Worm (Caenorhabditis elegans): ENCODE results near the gene prx-14.

Gene prx-14

DNA sequence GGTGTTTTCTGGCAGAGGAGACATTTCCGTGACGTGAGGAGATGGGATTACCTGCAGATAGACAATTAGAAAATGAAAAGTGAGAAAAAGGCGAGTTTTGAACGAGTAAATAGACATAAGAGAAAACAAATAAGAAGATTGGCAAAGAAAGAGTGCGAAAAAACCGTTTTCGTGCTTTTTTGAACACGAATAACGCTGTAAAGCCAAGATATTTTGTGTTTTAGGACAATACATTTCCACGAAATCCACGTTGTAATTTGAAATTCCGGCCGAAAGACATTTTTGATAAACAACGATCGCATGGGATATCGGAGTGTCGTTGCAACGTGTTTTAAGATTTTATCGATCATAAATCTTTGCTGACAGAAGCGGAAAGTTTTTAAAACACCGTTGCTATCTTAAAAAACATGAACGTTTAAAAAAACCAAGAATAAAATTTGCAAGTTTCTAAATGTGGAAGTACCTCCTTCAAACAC, 27.9 kb downstream of the prx-14 start, which contains the start of gene adk-1:
Gene adk-1 (minus strand): TSS at position 51 of the 476 bp plus-strand sequence.
- TF ChIP-seq ztf-29 (GFP tag; IDR thresholded peaks at IDR 0.05) (no peak), T22C8.4 (GFP tag; IDR thresholded peaks at IDR 0.05) (no peak), flt-1 (GFP tag; IDR thresholded peaks at IDR 0.05) (no peak), ref-1 (GFP tag; conservative IDR thresholded peaks at IDR 0.05) (no peak), klf-2 (GFP tag; conservative IDR thresholded peaks at IDR 0.05) (no peak), cog-1 (tag; optimal IDR thresholded peaks at IDR 0.05) (no peak), tab-1 (GFP tag; IDR thresholded peaks at IDR 0.05) (no peak), med-1 (GFP tag; optimal IDR thresholded peaks at IDR 0.05; ENCODE audit: insufficient read depth) (no peak), ztf-23 (GFP tag; IDR thresholded peaks at IDR 0.05) (no peak)

DNA sequence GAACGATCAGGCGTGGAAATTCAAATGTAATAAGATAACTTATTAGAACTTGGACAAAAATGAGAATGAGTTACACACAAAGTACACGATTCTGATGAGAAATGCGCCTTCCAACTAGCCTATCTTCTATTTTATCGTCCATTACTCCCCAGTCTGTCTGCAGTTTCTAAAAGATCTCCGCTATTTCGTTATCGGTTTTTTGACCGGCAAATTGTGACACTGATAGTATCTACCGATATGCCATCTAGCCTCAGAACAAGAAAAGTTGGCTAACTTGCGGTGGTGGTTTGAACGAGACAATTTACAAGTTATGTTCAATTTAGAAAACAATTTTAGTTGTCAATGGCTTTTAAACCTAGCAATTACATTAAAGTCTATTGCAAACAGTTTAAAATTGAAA, 28.6 kb downstream of the prx-14 start:
- TF ChIP-seq med-1 (GFP tag; optimal IDR thresholded peaks at IDR 0.05; ENCODE audit: insufficient read depth) (no peak), klf-2 (GFP tag; conservative IDR thresholded peaks at IDR 0.05) (no peak), tab-1 (GFP tag; IDR thresholded peaks at IDR 0.05) (no peak), T22C8.4 (GFP tag; IDR thresholded peaks at IDR 0.05) (no peak), ztf-29 (GFP tag; IDR thresholded peaks at IDR 0.05) (no peak), flt-1 (GFP tag; IDR thresholded peaks at IDR 0.05) (no peak), ref-1 (GFP tag; conservative IDR thresholded peaks at IDR 0.05) (no peak), ztf-23 (GFP tag; IDR thresholded peaks at IDR 0.05) (no peak), cog-1 (tag; optimal IDR thresholded peaks at IDR 0.05) (no peak)

DNA sequence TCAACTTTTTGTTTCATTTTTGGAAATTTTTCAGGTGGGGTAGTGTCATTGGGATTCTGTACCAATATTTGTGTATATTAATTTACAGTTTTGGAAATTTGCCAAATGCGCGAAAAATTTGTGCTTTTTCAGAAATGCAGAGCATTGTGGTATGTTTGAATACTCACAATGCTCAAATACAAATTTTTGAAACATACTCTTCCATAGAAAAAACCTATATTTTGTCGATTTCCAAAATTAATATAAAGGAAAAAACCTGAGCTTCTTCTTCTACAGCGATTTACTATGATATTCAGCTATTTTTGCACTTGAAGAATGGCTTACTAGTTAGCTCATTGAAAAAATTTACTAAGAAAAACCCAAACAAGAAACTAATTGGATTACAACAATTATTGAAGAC, 30.0 kb downstream of the prx-14 start:
- TF ChIP-seq ztf-23 (GFP tag; IDR thresholded peaks at IDR 0.05) (no peak), tab-1 (GFP tag; IDR thresholded peaks at IDR 0.05) (no peak), med-1 (GFP tag; optimal IDR thresholded peaks at IDR 0.05; ENCODE audit: insufficient read depth) (no peak), flt-1 (GFP tag; IDR thresholded peaks at IDR 0.05) (no peak), T22C8.4 (GFP tag; IDR thresholded peaks at IDR 0.05) (no peak), ztf-29 (GFP tag; IDR thresholded peaks at IDR 0.05) (no peak), klf-2 (GFP tag; conservative IDR thresholded peaks at IDR 0.05) (no peak), ref-1 (GFP tag; conservative IDR thresholded peaks at IDR 0.05) (no peak), cog-1 (tag; optimal IDR thresholded peaks at IDR 0.05) (no peak)

DNA sequence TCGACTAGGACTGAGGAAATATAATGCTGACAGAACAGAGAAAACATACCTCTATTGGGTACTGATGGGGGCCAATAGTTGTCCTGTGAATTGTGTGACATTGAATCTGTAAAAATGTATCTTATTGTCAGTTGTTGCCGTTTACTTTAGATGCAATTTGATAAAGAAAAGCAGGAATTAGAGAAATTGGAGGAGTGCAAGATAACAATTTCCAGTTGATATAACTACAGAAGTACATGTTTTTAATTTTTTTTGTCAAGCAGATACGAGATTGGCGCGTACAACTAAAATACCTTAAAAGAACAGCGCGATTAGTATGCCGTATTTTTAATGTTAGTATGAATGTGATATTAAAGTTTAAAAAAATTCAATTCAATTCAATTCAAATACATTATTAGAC, 35.1 kb downstream of the prx-14 start, which contains the start of gene zip-6:
Gene zip-6 (minus strand): TSS at position 101 of the 400 bp plus-strand sequence.
- TF ChIP-seq ztf-23 (GFP tag; IDR thresholded peaks at IDR 0.05) (no peak), klf-2 (GFP tag; conservative IDR thresholded peaks at IDR 0.05) (no peak), ref-1 (GFP tag; conservative IDR thresholded peaks at IDR 0.05) (no peak), med-1 (GFP tag; optimal IDR thresholded peaks at IDR 0.05; ENCODE audit: insufficient read depth) (no peak), ztf-29 (GFP tag; IDR thresholded peaks at IDR 0.05) (no peak), T22C8.4 (GFP tag; IDR thresholded peaks at IDR 0.05) (no peak), cog-1 (tag; optimal IDR thresholded peaks at IDR 0.05) (no peak), flt-1 (GFP tag; IDR thresholded peaks at IDR 0.05) (no peak), tab-1 (GFP tag; IDR thresholded peaks at IDR 0.05) (no peak)

DNA sequence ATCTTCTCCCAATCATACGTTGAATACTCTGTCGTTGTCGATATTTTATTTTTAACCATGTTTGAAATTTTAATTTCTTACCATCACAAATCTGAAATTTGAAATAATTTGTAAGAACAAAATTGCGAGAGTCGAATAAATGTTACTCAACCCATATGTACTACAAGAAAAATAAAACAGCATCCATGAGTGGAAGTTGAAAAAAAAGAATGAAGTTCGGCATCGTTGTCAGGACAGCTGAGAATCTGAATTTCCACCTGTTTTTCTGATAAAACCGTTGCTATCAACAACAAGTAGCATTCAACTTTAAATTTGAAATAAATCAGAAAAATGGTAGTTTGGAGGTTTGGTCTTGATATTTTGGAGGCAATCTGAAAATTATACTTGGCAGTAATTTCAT, 40.9 kb downstream of the prx-14 start, which contains the start of gene C29F4.3:
Gene C29F4.3 (minus strand): TSS at position 101 of the 400 bp plus-strand sequence.
- TF ChIP-seq ztf-23 (GFP tag; IDR thresholded peaks at IDR 0.05) (no peak), cog-1 (tag; optimal IDR thresholded peaks at IDR 0.05) (no peak), ztf-29 (GFP tag; IDR thresholded peaks at IDR 0.05) (no peak), flt-1 (GFP tag; IDR thresholded peaks at IDR 0.05) (no peak), ref-1 (GFP tag; conservative IDR thresholded peaks at IDR 0.05) (no peak), klf-2 (GFP tag; conservative IDR thresholded peaks at IDR 0.05) (no peak), med-1 (GFP tag; optimal IDR thresholded peaks at IDR 0.05; ENCODE audit: insufficient read depth) (no peak)

DNA sequence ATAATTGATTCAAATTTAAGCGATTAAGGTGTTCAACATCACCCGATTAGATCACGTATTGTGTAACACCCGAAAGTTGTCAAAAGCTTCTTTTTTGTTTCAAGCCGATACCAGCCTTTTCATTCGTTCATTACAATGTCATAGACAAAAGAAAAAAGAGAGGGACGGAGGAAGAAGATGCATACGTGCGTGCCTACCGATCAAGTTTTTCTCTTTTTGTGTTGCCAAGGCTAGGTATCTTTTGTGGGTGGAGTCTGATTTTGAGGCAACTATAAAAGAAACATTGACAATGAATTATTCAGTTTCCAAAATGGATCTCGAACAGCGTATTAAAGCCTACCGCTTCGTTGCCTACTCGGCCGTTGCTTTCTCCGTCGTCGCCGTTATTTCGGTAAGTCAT, 42.3 kb downstream of the prx-14 start, which contains the start of gene col-125:
Gene col-125 (plus strand): TSS at position 301 of the 400 bp plus-strand sequence.
- TF ChIP-seq ztf-23 (GFP tag; IDR thresholded peaks at IDR 0.05) (no peak), T22C8.4 (GFP tag; IDR thresholded peaks at IDR 0.05) (no peak), flt-1 (GFP tag; IDR thresholded peaks at IDR 0.05) (no peak), klf-2 (GFP tag; conservative IDR thresholded peaks at IDR 0.05) (no peak), med-1 (GFP tag; optimal IDR thresholded peaks at IDR 0.05; ENCODE audit: insufficient read depth) (no peak), ref-1 (GFP tag; conservative IDR thresholded peaks at IDR 0.05) (no peak), cog-1 (tag; optimal IDR thresholded peaks at IDR 0.05) (no peak), tab-1 (GFP tag; IDR thresholded peaks at IDR 0.05) (no peak), ztf-29 (GFP tag; IDR thresholded peaks at IDR 0.05) (no peak)

DNA sequence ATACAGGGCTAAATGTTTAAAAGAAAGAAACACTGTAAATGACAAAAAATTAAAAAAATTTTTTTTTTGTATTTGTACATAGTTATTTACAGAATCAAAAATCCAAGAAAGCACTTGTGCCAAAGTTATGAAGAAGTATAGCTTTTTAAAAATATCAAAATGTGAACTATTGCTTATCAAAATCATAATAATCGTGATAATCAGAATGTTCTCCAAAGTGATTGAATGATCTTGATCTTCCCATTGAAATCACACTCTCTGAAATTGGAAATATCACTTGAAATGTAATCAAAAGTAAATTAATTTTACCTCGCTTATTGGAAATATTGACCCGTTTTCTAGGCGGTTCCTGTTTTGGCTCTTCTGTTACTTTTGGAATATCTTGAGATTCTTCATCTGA, 43.6 kb downstream of the prx-14 start:
- TF ChIP-seq klf-2 (GFP tag; conservative IDR thresholded peaks at IDR 0.05) (no peak), ztf-29 (GFP tag; IDR thresholded peaks at IDR 0.05) (no peak), ref-1 (GFP tag; conservative IDR thresholded peaks at IDR 0.05) (no peak), med-1 (GFP tag; optimal IDR thresholded peaks at IDR 0.05; ENCODE audit: insufficient read depth) (no peak)

DNA sequence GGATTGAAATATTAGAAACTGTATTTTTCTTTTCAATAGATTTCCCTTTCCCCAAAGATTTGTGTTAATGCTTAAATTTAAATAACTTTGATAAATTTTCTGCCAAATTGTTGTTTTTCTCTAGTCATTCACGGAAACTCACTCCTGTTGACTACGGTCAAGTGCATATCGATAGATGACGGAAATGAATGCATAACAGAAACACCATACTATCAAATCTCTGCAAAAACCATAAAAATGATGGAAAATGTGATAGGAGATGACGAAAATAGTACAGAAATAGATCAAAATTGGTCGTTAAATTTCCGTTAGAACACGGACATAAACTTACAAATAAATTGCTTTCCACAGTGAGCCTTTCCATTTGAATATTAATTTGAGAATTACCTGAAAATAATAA, 46.1 kb downstream of the prx-14 start:
- TF ChIP-seq med-1 (GFP tag; optimal IDR thresholded peaks at IDR 0.05; ENCODE audit: insufficient read depth) (no peak), klf-2 (GFP tag; conservative IDR thresholded peaks at IDR 0.05) (no peak), T22C8.4 (GFP tag; IDR thresholded peaks at IDR 0.05) (no peak), ztf-29 (GFP tag; IDR thresholded peaks at IDR 0.05) (no peak), cog-1 (tag; optimal IDR thresholded peaks at IDR 0.05) (no peak), tab-1 (GFP tag; IDR thresholded peaks at IDR 0.05) (no peak), ref-1 (GFP tag; conservative IDR thresholded peaks at IDR 0.05) (no peak), flt-1 (GFP tag; IDR thresholded peaks at IDR 0.05) (no peak), ztf-23 (GFP tag; IDR thresholded peaks at IDR 0.05) (no peak)

DNA sequence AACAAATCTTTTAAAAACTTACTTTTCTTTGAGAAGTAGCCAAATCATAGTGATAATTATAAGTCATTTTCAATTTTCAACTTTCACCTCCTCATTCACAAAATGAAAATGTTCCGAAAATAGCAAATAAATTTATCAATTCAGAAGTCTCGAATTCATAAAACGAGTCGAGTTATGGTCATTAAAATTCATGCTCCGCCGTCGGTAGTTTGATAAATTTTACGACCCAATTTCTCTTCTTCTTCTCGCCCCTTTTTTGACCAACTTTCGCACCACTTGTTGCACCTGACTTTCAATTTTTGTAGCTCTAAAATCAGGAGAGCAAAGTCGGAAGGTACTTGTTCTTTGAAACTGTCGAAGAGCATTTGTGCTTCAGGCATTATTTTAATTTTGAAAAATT, 47.1 kb downstream of the prx-14 start, which contains the start of gene best-7:
Gene best-7 (minus strand): TSS at position 239 of the 400 bp plus-strand sequence.
- TF ChIP-seq flt-1 (GFP tag; IDR thresholded peaks at IDR 0.05) (no peak), med-1 (GFP tag; optimal IDR thresholded peaks at IDR 0.05; ENCODE audit: insufficient read depth) (no peak), klf-2 (GFP tag; conservative IDR thresholded peaks at IDR 0.05) (no peak), ref-1 (GFP tag; conservative IDR thresholded peaks at IDR 0.05) (no peak), T22C8.4 (GFP tag; IDR thresholded peaks at IDR 0.05) (no peak), ztf-23 (GFP tag; IDR thresholded peaks at IDR 0.05) (no peak), cog-1 (tag; optimal IDR thresholded peaks at IDR 0.05) (no peak), tab-1 (GFP tag; IDR thresholded peaks at IDR 0.05) (no peak), ztf-29 (GFP tag; IDR thresholded peaks at IDR 0.05) (no peak)
